Fruit fly (Drosophila melanogaster): Measurements from ENCODE around the gene mtSSB.

DNA sequence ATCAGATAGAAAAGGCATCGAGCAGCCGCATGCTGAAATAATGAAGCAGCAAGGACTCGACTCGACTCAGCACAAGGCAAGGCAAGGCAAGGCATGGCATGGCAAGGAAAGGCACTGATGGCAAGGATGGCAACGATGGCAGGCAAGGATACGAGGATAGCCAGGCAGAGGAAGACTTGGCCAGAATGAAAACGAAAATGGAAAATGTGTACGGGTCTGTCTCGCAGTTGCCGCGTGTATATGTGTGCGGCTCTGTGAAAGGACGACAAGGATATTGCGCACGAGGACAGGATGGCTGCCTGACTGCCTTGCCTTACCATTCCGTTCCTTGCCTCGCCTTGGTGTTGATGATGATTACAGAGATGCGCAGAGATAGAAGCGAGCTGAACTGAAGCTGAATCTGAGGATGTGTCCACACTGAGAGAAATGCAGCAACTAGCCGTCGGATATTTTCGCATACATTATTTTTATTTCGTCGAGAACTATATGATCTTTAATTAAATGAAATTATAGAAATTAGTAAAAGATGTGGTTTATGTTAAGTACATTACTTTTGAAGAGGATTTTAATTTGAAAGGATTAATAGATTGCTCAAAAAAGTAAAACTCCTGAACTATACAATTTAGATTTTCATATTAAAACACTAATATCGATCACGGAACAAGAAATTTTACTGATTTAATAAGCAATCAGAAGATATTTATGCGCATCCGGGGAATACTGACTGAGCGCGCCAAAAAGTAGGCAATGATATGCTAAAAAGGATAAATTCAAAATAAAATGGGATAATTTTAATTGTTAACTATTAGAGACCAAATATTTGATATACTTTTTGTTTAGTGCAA lies 9.6 kb upstream of the mtSSB start:
- no peak for TF ChIP-seq Dll (optimal IDR thresholded peaks at IDR 0.05)
- TF ChIP-seq EcR (GFP tag; optimal IDR thresholded peaks at IDR 0.05), result no peak

Measured in whole organism.